Worm (Caenorhabditis elegans): ENCODE data around the gene fbxa-52.

- TF ChIP-seq F13C5.2 (tag; optimal IDR thresholded peaks at IDR 0.05) (no peak), scrt-1 (GFP tag; IDR thresholded peaks at IDR 0.05) (no peak), flt-1 (GFP tag; IDR thresholded peaks at IDR 0.05) (no peak), ama-1 (optimal IDR thresholded peaks at IDR 0.05) (no peak), tbx-37 (GFP tag; conservative IDR thresholded peaks at IDR 0.05) (no peak), hmg-4 (GFP tag; optimal IDR thresholded peaks at IDR 0.05) (no peak), aly-1 (tag; optimal IDR thresholded peaks at IDR 0.05) (no peak), ceh-13 (GFP tag; optimal IDR thresholded peaks at IDR 0.05) (no peak)
Observed at ce11 chrX:1664925-1665324, 47.5 kb downstream of the fbxa-52 start, which contains the start of gene R09H3.2.
